Worm (Caenorhabditis elegans) whole organism, L3 larva: Measurements from ENCODE around the gene med-2.

Experiments
- R02D3.7 ChIP-seq: fragments of 150-350 bp; optimal IDR thresholded peaks from 2 replicates; lab custom pipeline; 2014; ENCODE audit warnings: missing biosample characterization, missing genetic modification characterization
- ZK546.5 ChIP-seq: sonication (generic microtip); optimal IDR thresholded peaks from 2 replicates; lab custom pipeline; 2017; ENCODE audit warnings: missing biosample characterization, missing genetic modification characterization
- aly-2 ChIP-seq: fragments of 150-350 bp; optimal IDR thresholded peaks from 2 replicates; lab custom pipeline; 2014; ENCODE audit warnings: missing biosample characterization, missing genetic modification characterization
- ama-1 ChIP-seq: fragments of 150-350 bp; optimal IDR thresholded peaks from 2 replicates; lab custom pipeline; 2018
- ceh-16 ChIP-seq: sonication (generic microtip); optimal IDR thresholded peaks from 2 replicates; lab custom pipeline; 2017; ENCODE audit warnings: missing biosample characterization, missing genetic modification characterization
- ceh-28 ChIP-seq: fragments of 150-350 bp; optimal IDR thresholded peaks from 2 replicates; lab custom pipeline; 2014; ENCODE audit warnings: missing biosample characterization, missing genetic modification reagents, missing genetic modification characterization
- ceh-82 ChIP-seq: fragments of 150-350 bp; optimal IDR thresholded peaks from 2 replicates; lab custom pipeline; 2014; ENCODE audit warnings: missing biosample characterization, missing genetic modification characterization
- ceh-9 ChIP-seq: sonication (generic microtip); optimal IDR thresholded peaks from 2 replicates; lab custom pipeline; 2018; ENCODE audit warnings: missing biosample characterization, missing genetic modification characterization
- daf-12 ChIP-seq: fragments of 150-350 bp; optimal IDR thresholded peaks from 2 replicates; lab custom pipeline; 2014; ENCODE audit warnings: missing biosample characterization, missing genetic modification reagents, missing genetic modification characterization
- egl-27 ChIP-seq: sonication (generic microtip); optimal IDR thresholded peaks from 4 replicates; lab custom pipeline; 2017; ENCODE audit warnings: missing biosample characterization, missing genetic modification reagents, missing genetic modification characterization
- elt-1 ChIP-seq: fragments of 150-350 bp; optimal IDR thresholded peaks from 2 replicates; lab custom pipeline; 2014; ENCODE audit warnings: missing biosample characterization, missing genetic modification characterization
- elt-2 ChIP-seq: sonication (generic microtip); optimal IDR thresholded peaks from 2 replicates; lab custom pipeline; 2016; ENCODE audit warnings: missing genetic modification reagents, mild to moderate bottlenecking, missing genetic modification characterization, missing compliant biosample characterization
- elt-3 ChIP-seq, 3 experiments: fragments of 150-350 bp in 1 of 3; sonication (generic microtip) in 2 of 3; optimal IDR thresholded peaks; 2 replicates in 2 of 3; 4 replicates in 1 of 3; lab custom pipeline; 2014 to 2017; ENCODE audit warnings: missing biosample characterization in 3 of 3, missing genetic modification characterization in 3 of 3
- eor-1 ChIP-seq, 2 experiments: fragments of 150-350 bp; optimal IDR thresholded peaks; 2 replicates each; lab custom pipeline; 2014 to 2018; ENCODE audit warnings: missing biosample characterization in 2 of 2, missing genetic modification characterization in 2 of 2
- fkh-10 ChIP-seq: sonication (generic microtip); optimal IDR thresholded peaks from 2 replicates; lab custom pipeline; 2017; ENCODE audit warnings: missing biosample characterization, missing genetic modification reagents, missing genetic modification characterization
- fkh-2 ChIP-seq: fragments of 150-350 bp; optimal IDR thresholded peaks from 2 replicates; lab custom pipeline; 2014; ENCODE audit warnings: missing biosample characterization, missing genetic modification reagents, missing genetic modification characterization
- fos-1 ChIP-seq: fragments of 150-350 bp; optimal IDR thresholded peaks from 2 replicates; lab custom pipeline; 2014; ENCODE audit warnings: missing biosample characterization, missing genetic modification characterization
- hmg-11 ChIP-seq: sonication (generic microtip); optimal IDR thresholded peaks from 2 replicates; lab custom pipeline; 2016; ENCODE audit warnings: missing genetic modification characterization, missing compliant biosample characterization
- jun-1 ChIP-seq: fragments of 150-350 bp; optimal IDR thresholded peaks from 2 replicates; lab custom pipeline; 2014; ENCODE audit warnings: missing biosample characterization, missing genetic modification reagents, missing genetic modification characterization
- lin-15B ChIP-seq: fragments of 150-350 bp; optimal IDR thresholded peaks from 2 replicates; lab custom pipeline; 2014; ENCODE audit warnings: missing biosample characterization, missing genetic modification characterization
- lin-39 ChIP-seq: fragments of 150-350 bp; optimal IDR thresholded peaks from 2 replicates; lab custom pipeline; 2018; ENCODE audit warnings: missing biosample characterization, missing genetic modification reagents, missing genetic modification characterization
- lsy-12 ChIP-seq: sonication (generic microtip); optimal IDR thresholded peaks from 2 replicates; lab custom pipeline; 2016; ENCODE audit warnings: mild to moderate bottlenecking, missing genetic modification characterization, missing compliant biosample characterization
- mdl-1 ChIP-seq: fragments of 150-350 bp; optimal IDR thresholded peaks from 2 replicates; lab custom pipeline; 2014; ENCODE audit warnings: missing biosample characterization, missing genetic modification characterization
- mml-1 ChIP-seq: fragments of 150-350 bp; sonication (generic microtip); optimal IDR thresholded peaks from 3 replicates; lab custom pipeline; 2014; ENCODE audit warnings: missing biosample characterization, missing genetic modification characterization
- nfya-1 ChIP-seq: sonication (generic microtip); optimal IDR thresholded peaks from 2 replicates; lab custom pipeline; 2017; ENCODE audit warnings: missing genetic modification characterization, mild to moderate bottlenecking, missing compliant biosample characterization, antibody characterized with exemption, moderate library complexity; ENCODE audit not compliant: insufficient read depth
- nhr-11 ChIP-seq: fragments of 150-350 bp; optimal IDR thresholded peaks from 2 replicates; lab custom pipeline; 2014; ENCODE audit warnings: missing biosample characterization, missing genetic modification characterization
- nhr-12 ChIP-seq: fragments of 150-350 bp; optimal IDR thresholded peaks from 2 replicates; lab custom pipeline; 2014; ENCODE audit warnings: missing biosample characterization, missing genetic modification characterization
- nhr-23 ChIP-seq: fragments of 150-350 bp; optimal IDR thresholded peaks from 2 replicates; lab custom pipeline; 2014; ENCODE audit warnings: missing biosample characterization, missing genetic modification reagents, missing genetic modification characterization
- nhr-237 ChIP-seq: fragments of 150-350 bp; optimal IDR thresholded peaks from 2 replicates; lab custom pipeline; 2014; ENCODE audit warnings: missing biosample characterization, missing genetic modification characterization
- nhr-25 ChIP-seq: sonication (generic microtip); optimal IDR thresholded peaks from 2 replicates; lab custom pipeline; 2017; ENCODE audit warnings: missing biosample characterization, missing genetic modification characterization
- nhr-28 ChIP-seq: fragments of 150-350 bp; optimal IDR thresholded peaks from 2 replicates; lab custom pipeline; 2014; ENCODE audit warnings: missing biosample characterization, missing genetic modification characterization
- nhr-43 ChIP-seq: sonication (generic microtip); optimal IDR thresholded peaks from 2 replicates; lab custom pipeline; 2016; ENCODE audit warnings: mild to moderate bottlenecking, missing genetic modification characterization, missing compliant biosample characterization; ENCODE audit not compliant: poor library complexity, severe bottlenecking
- nhr-67 ChIP-seq: fragments of 150-350 bp; optimal IDR thresholded peaks from 2 replicates; lab custom pipeline; 2014; ENCODE audit warnings: missing biosample characterization, missing genetic modification characterization
- nhr-76 ChIP-seq: fragments of 150-350 bp; sonication (generic microtip); optimal IDR thresholded peaks from 5 replicates; lab custom pipeline; 2014; ENCODE audit warnings: missing biosample characterization, missing genetic modification characterization
- nhr-77 ChIP-seq: fragments of 150-350 bp; optimal IDR thresholded peaks from 2 replicates; lab custom pipeline; 2014; ENCODE audit warnings: missing biosample characterization, missing genetic modification characterization
- pha-4 ChIP-seq: fragments of 150-350 bp; optimal IDR thresholded peaks from 2 replicates; lab custom pipeline; 2014; ENCODE audit warnings: missing biosample characterization, missing genetic modification reagents, missing genetic modification characterization
- pqm-1 ChIP-seq: fragments of 150-350 bp; optimal IDR thresholded peaks from 2 replicates; lab custom pipeline; 2017; ENCODE audit warnings: missing biosample characterization, missing genetic modification characterization, inconsistent platforms
- sea-2 ChIP-seq: fragments of 150-350 bp; sonication (generic microtip); optimal IDR thresholded peaks from 4 replicates; lab custom pipeline; 2014; ENCODE audit warnings: missing biosample characterization, missing genetic modification reagents, missing genetic modification characterization
- snpc-4 ChIP-seq: fragments of 150-350 bp; optimal IDR thresholded peaks from 2 replicates; lab custom pipeline; 2014; ENCODE audit warnings: missing biosample characterization, missing genetic modification characterization
- tbx-2 ChIP-seq: sonication (generic microtip); optimal IDR thresholded peaks from 2 replicates; lab custom pipeline; 2016; ENCODE audit warnings: mild to moderate bottlenecking, missing genetic modification characterization, missing compliant biosample characterization
- unc-39 ChIP-seq: sonication (generic microtip); optimal IDR thresholded peaks from 4 replicates; lab custom pipeline; 2017; ENCODE audit warnings: missing biosample characterization, missing genetic modification characterization
- zag-1 ChIP-seq: fragments of 150-350 bp; optimal IDR thresholded peaks from 2 replicates; lab custom pipeline; 2014; ENCODE audit warnings: missing biosample characterization, missing genetic modification characterization
- ztf-11 ChIP-seq: fragments of 150-350 bp; optimal IDR thresholded peaks from 2 replicates; lab custom pipeline; 2014; ENCODE audit warnings: missing biosample characterization, missing genetic modification characterization
- ztf-4 ChIP-seq: fragments of 150-350 bp; optimal IDR thresholded peaks from 2 replicates; lab custom pipeline; 2014; ENCODE audit warnings: missing biosample characterization, missing genetic modification characterization

med-2 gene

DNA sequence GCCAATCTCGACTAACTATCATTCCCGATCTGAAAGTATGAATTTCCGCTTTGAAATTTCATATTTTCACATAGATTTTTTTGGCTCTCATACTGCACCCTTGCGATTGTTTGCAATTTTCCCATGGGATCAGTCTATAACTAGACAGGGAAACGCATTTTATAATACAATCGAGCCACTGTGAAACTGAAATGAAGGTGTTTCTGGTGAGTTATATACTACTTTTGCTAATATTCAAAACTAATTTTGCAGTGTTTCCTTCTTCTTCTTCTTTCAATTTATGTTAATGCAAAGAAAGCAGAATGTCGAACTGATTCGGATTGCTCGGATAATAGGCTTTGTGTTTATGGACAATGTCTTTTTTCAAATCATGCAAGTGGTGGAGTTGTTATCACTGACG lies 1.6 kb downstream of the med-2 start:
- TF ChIP-seq R02D3.7 (tag; lab: Kevin White, UChicago) (no peak), tbx-2 (no peak), jun-1 (tag; lab: Kevin White, UChicago) (no peak), snpc-4 (tag; lab: Kevin White, UChicago) (no peak), pqm-1 (tag; lab: Kevin White, UChicago) (no peak), lin-39 (no peak), lin-15B (tag; lab: Kevin White, UChicago) (no peak), ceh-9 (no peak), nhr-25 (tag; lab: Kevin White, UChicago) (no peak), eor-1 (tag; optimal IDR thresholded peaks at IDR 0.05; lab: Kevin White, UChicago) (no peak), sea-2 (GFP tag; lab: Kevin White, UChicago) (no peak), nhr-23 (tag; lab: Kevin White, UChicago) (no peak), ceh-16 (tag; lab: Kevin White, UChicago) (no peak), ztf-4 (tag; lab: Kevin White, UChicago) (no peak), fkh-2 (no peak)

ce11 chrIII:6887574-6887973 lies 3.3 kb downstream of the med-2 start:
- TF ChIP-seq lsy-12 (tag; lab: Kevin White, UChicago) = peak; percentile 67
- no peak for TF ChIP-seq pha-4 (tag; lab: Kevin White, UChicago)
- TF ChIP-seq nhr-67 = no peak
- TF ChIP-seq lin-15B (tag; lab: Kevin White, UChicago) = peak; percentile 32
- no peak for TF ChIP-seq ceh-9
- no peak for TF ChIP-seq nhr-76 (tag; lab: Kevin White, UChicago)
- TF ChIP-seq jun-1 (tag; lab: Kevin White, UChicago) = no peak
- TF ChIP-seq eor-1 (tag; optimal IDR thresholded peaks at IDR 0.05; lab: Kevin White, UChicago) = no peak
- peak; percentile 25 for TF ChIP-seq nhr-43 (tag; lab: Kevin White, UChicago)
- no peak for TF ChIP-seq nhr-237 (tag; lab: Kevin White, UChicago)
- no peak for TF ChIP-seq mdl-1 (tag; lab: Kevin White, UChicago)
- TF ChIP-seq elt-1 (tag; lab: Kevin White, UChicago) = no peak
- no peak for TF ChIP-seq sea-2 (GFP tag; lab: Kevin White, UChicago)
- TF ChIP-seq ceh-16 (tag; lab: Kevin White, UChicago) = no peak
- peak; percentile 35 for TF ChIP-seq elt-2 (tag; lab: Kevin White, UChicago)
- peak; percentile 89 for TF ChIP-seq hmg-11
- no peak for TF ChIP-seq mml-1
- no peak for TF ChIP-seq fkh-10 (GFP tag; lab: Kevin White, UChicago)
- no peak for TF ChIP-seq fos-1 (tag; lab: Kevin White, UChicago)
- TF ChIP-seq aly-2 (tag; lab: Kevin White, UChicago) = no peak
- no peak for TF ChIP-seq snpc-4 (tag; lab: Kevin White, UChicago)
- no peak for TF ChIP-seq daf-12 (tag; lab: Kevin White, UChicago)
- TF ChIP-seq tbx-2 = peak; percentile 28
- no peak for TF ChIP-seq nhr-77 (tag; lab: Kevin White, UChicago)
- no peak for TF ChIP-seq ztf-11 (tag; lab: Kevin White, UChicago)
- no peak for TF ChIP-seq unc-39
- peak; percentile 45 for TF ChIP-seq R02D3.7 (tag; lab: Kevin White, UChicago)
- TF ChIP-seq elt-3 (tag; optimal IDR thresholded peaks at IDR 0.05; lab: Kevin White, UChicago) = peak in 1 of 3 experiments; percentile 59
- peak; percentile 18 for TF ChIP-seq ama-1 (lab: Kevin White, UChicago)
- TF ChIP-seq ZK546.5 = no peak
- TF ChIP-seq ceh-28 (tag; lab: Kevin White, UChicago) = no peak
- TF ChIP-seq egl-27 (tag; lab: Kevin White, UChicago) = peak; percentile 32
- TF ChIP-seq nhr-11 = no peak
- TF ChIP-seq nhr-12 (tag; lab: Kevin White, UChicago) = no peak
- TF ChIP-seq ceh-82 (tag; lab: Kevin White, UChicago) = no peak
- TF ChIP-seq nfya-1 (tag; lab: Kevin White, UChicago) = peak; percentile 67
- TF ChIP-seq lin-39 = peak; percentile 53
- peak; percentile 33 for TF ChIP-seq pqm-1 (tag; lab: Kevin White, UChicago)
- TF ChIP-seq zag-1 (tag; lab: Kevin White, UChicago) = no peak
- TF ChIP-seq nhr-28 (tag; lab: Kevin White, UChicago) = no peak
- TF ChIP-seq ztf-4 (tag; lab: Kevin White, UChicago) = no peak
